Fruit fly (Drosophila melanogaster): ENCODE results near the gene elm.

elm gene

dm6 chr3R:5668928-5669739, 14.5 kb upstream of the elm start, which contains the start of the genes Xe7 and Atg17 (continued):
- peak; percentile 76 for TF ChIP-seq CG10274 (GFP tag; optimal IDR thresholded peaks at IDR 0.05)
- TF ChIP-seq vvl (GFP tag; IDR thresholded peaks at IDR 0.05), result peak; percentile 83
- peak; percentile 76 for TF ChIP-seq Hey (tag; optimal IDR thresholded peaks at IDR 0.05)
- no peak for TF ChIP-seq Tbp (GFP tag; optimal IDR thresholded peaks at IDR 0.05)
- TF ChIP-seq odd (GFP tag; optimal IDR thresholded peaks at IDR 0.05), result peak; percentile 30
- TF ChIP-seq Meics (GFP tag; optimal IDR thresholded peaks at IDR 0.05), result peak; percentile 89
- TF ChIP-seq row (GFP tag; IDR thresholded peaks at IDR 0.05), result peak; percentile 95
- TF ChIP-seq maf-S (GFP tag; optimal IDR thresholded peaks at IDR 0.05), result peak; percentile 84
- TF ChIP-seq Gsc (GFP tag; IDR thresholded peaks at IDR 0.05), result peak; percentile 77
- peak; percentile 95 for TF ChIP-seq sug (tag; optimal IDR thresholded peaks at IDR 0.05)
- no peak for TF ChIP-seq hth (optimal IDR thresholded peaks at IDR 0.05)
- TF ChIP-seq NK7.1 (GFP tag; optimal IDR thresholded peaks at IDR 0.05), result peak; percentile 52
- peak; percentile 94 for TF ChIP-seq fd3F (GFP tag; optimal IDR thresholded peaks at IDR 0.05)
- TF ChIP-seq stwl (tag; optimal IDR thresholded peaks at IDR 0.05), result peak; percentile 71
- TF ChIP-seq CG7987 (GFP tag; optimal IDR thresholded peaks at IDR 0.05), result peak; percentile 62
- peak; percentile 59 for TF ChIP-seq ATbp (GFP tag; optimal IDR thresholded peaks at IDR 0.05)
- no peak for TF ChIP-seq grn (GFP tag; optimal IDR thresholded peaks at IDR 0.05)
- TF ChIP-seq CG5953 (GFP tag; IDR thresholded peaks at IDR 0.05), result peak; percentile 57; the same call in 1 of the 2 replicates
- TF ChIP-seq p53 (GFP tag; optimal IDR thresholded peaks at IDR 0.05), result peak; percentile 11
- peak; percentile 94 for TF ChIP-seq CG7372 (GFP tag; IDR thresholded peaks at IDR 0.05)
- peak; percentile 88 for TF ChIP-seq seq (GFP tag; IDR thresholded peaks at IDR 0.05)
- TF ChIP-seq gsb-n (tag; optimal IDR thresholded peaks at IDR 0.05), result no peak
- TF ChIP-seq unpg (GFP tag; optimal IDR thresholded peaks at IDR 0.05), result peak; percentile 90
- TF ChIP-seq Optix (GFP tag; IDR thresholded peaks at IDR 0.05), result peak; percentile 81
- peak; percentile 53 for TF ChIP-seq Bgb (GFP tag; IDR thresholded peaks at IDR 0.05; ENCODE audit: partially characterized antibody)
- peak; percentile 79 for TF ChIP-seq CG8281 (tag; optimal IDR thresholded peaks at IDR 0.05)
- peak; percentile 51 for TF ChIP-seq CG15073 (GFP tag; optimal IDR thresholded peaks at IDR 0.05)
- peak; percentile 90 for TF ChIP-seq slou (GFP tag; optimal IDR thresholded peaks at IDR 0.05)
- TF ChIP-seq exex (tag; optimal IDR thresholded peaks at IDR 0.05), result no peak
- TF ChIP-seq CG10959 (GFP tag; IDR thresholded peaks at IDR 0.05), result peak; percentile 60
- TF ChIP-seq BEAF-32 (GFP tag; optimal IDR thresholded peaks at IDR 0.05), result peak; percentile 92
- peak; percentile 58 for TF ChIP-seq Jarid2 (GFP tag; optimal IDR thresholded peaks at IDR 0.05)
- peak; percentile 77 for TF ChIP-seq dm (GFP tag; optimal IDR thresholded peaks at IDR 0.05)
- peak; percentile 78 for TF ChIP-seq gt (GFP tag; IDR thresholded peaks at IDR 0.05)
- TF ChIP-seq CG2875 (GFP tag; optimal IDR thresholded peaks at IDR 0.05), result peak; percentile 46
- TF ChIP-seq CG9727 (GFP tag; optimal IDR thresholded peaks at IDR 0.05), result peak; percentile 91
- peak; percentile 13 for TF ChIP-seq Dp (GFP tag; optimal IDR thresholded peaks at IDR 0.05)
- peak; percentile 96 for TF ChIP-seq CG9215 (GFP tag; IDR thresholded peaks at IDR 0.05)
- TF ChIP-seq mld (GFP tag; IDR thresholded peaks at IDR 0.05; ENCODE audit: partially characterized antibody), result no peak
- peak; percentile 93 for TF ChIP-seq fd96Cb (tag; optimal IDR thresholded peaks at IDR 0.05)
- no peak for TF ChIP-seq h (optimal IDR thresholded peaks at IDR 0.05)
- TF ChIP-seq mam (GFP tag; optimal IDR thresholded peaks at IDR 0.05), result peak; percentile 96
- TF ChIP-seq pfk (GFP tag; optimal IDR thresholded peaks at IDR 0.05), result peak; percentile 43
- peak; percentile 83 for TF ChIP-seq Blimp-1 (GFP tag; optimal IDR thresholded peaks at IDR 0.05)
- peak; percentile 67 for TF ChIP-seq CG17802 (tag; optimal IDR thresholded peaks at IDR 0.05)
- TF ChIP-seq nau (GFP tag; optimal IDR thresholded peaks at IDR 0.05), result peak; percentile 44
- TF ChIP-seq CG8359 (GFP tag; optimal IDR thresholded peaks at IDR 0.05; ENCODE audit: borderline replicate concordance), result peak; percentile 70
- TF ChIP-seq oc (tag; optimal IDR thresholded peaks at IDR 0.05), result no peak
- TF ChIP-seq CG1602 (GFP tag; optimal IDR thresholded peaks at IDR 0.05), result peak; percentile 94

Data from whole organism, embryonic.